Worm (Caenorhabditis elegans) whole organism, L4 larva: Measurements from ENCODE around the gene fip-4.

Experiments
- F37D6.2 ChIP-seq: sonication (generic microtip); optimal IDR thresholded peaks from 2 replicates; lab custom pipeline; 2016; ENCODE audit warnings: mild to moderate bottlenecking, missing genetic modification characterization, missing compliant biosample characterization
- F44E2.7 ChIP-seq: fragments of 200-800 bp; sonication (Bioruptor generic); IDR thresholded peaks from 2 replicates; pipeline ENCODE4 v2.1.2; 2022; ENCODE audit warnings: missing genetic modification characterization, missing compliant biosample characterization
- T20F7.1 ChIP-seq: fragments of 200-800 bp; sonication (Bioruptor generic); optimal IDR thresholded peaks from 2 replicates; lab custom pipeline; 2018; ENCODE audit warnings: mild to moderate bottlenecking, missing genetic modification characterization, missing compliant biosample characterization
- Y105C5A.15 ChIP-seq: fragments of 200-800 bp; sonication (Bioruptor generic); IDR thresholded peaks from 2 replicates; pipeline ENCODE4 v1.3.6; 2022; ENCODE audit warnings: missing genetic modification characterization, missing compliant biosample characterization
- Y48G9A.11 ChIP-seq: fragments of 200-800 bp; sonication (Bioruptor generic); IDR thresholded peaks from 2 replicates; pipeline ENCODE4 v1.3.6; 2022; ENCODE audit warnings: missing genetic modification reagents, missing genetic modification characterization, missing compliant biosample characterization
- ZK546.5 ChIP-seq, 2 experiments: sonication (generic microtip); optimal IDR thresholded peaks; 2 replicates each; lab custom pipeline; 2017; ENCODE audit warnings: missing biosample characterization in 2 of 2, missing genetic modification characterization in 2 of 2
- aha-1 ChIP-seq: fragments of 150-350 bp; peaks from one replicate; lab custom pipeline; 2014; ENCODE audit warnings: missing biosample characterization, missing genetic modification characterization
- aly-2 ChIP-seq: sonication (generic microtip); optimal IDR thresholded peaks from 2 replicates; lab custom pipeline; 2018; ENCODE audit warnings: missing biosample characterization, missing genetic modification characterization
- ceh-44 ChIP-seq: fragments of 200-800 bp; sonication (Bioruptor generic); IDR thresholded peaks from 2 replicates; pipeline ENCODE4 v1.3.6; 2022; ENCODE audit warnings: missing genetic modification reagents, missing genetic modification characterization, missing compliant biosample characterization
- ctbp-1 ChIP-seq: fragments of 200-800 bp; sonication (Bioruptor generic); IDR thresholded peaks from 2 replicates; pipeline ENCODE4 v1.3.6; 2022; ENCODE audit warnings: missing genetic modification reagents, missing genetic modification characterization, missing compliant biosample characterization
- daf-16 ChIP-seq, 3 experiments: sonication (generic microtip); optimal IDR thresholded peaks; 2 replicates each; lab custom pipeline; 2016 to 2017; ENCODE audit warnings: missing genetic modification characterization in 3 of 3, missing genetic modification reagents in 3 of 3, mild to moderate bottlenecking in 2 of 3, missing compliant biosample characterization in 2 of 3, missing biosample characterization in 1 of 3, moderate library complexity in 1 of 3
- daf-19 ChIP-seq: fragments of 200-800 bp; sonication (Bioruptor generic); conservative IDR thresholded peaks from 2 replicates; pipeline ENCODE4 v1.3.6; 2022; ENCODE audit warnings: missing genetic modification characterization, missing compliant biosample characterization
- dmd-6 ChIP-seq: fragments of 200-800 bp; sonication (Bioruptor generic); IDR thresholded peaks from 2 replicates; pipeline ENCODE4 v1.3.6; 2022; ENCODE audit warnings: missing genetic modification reagents, missing genetic modification characterization, missing compliant biosample characterization
- dve-1 ChIP-seq: sonication (generic microtip); optimal IDR thresholded peaks from 2 replicates; lab custom pipeline; 2017; ENCODE audit warnings: antibody characterized with exemption, mild to moderate bottlenecking, missing genetic modification characterization, missing compliant biosample characterization; ENCODE audit not compliant: insufficient read depth
- fkh-10 ChIP-seq: fragments of 150-350 bp; optimal IDR thresholded peaks from 2 replicates; lab custom pipeline; 2014; ENCODE audit warnings: missing biosample characterization, missing genetic modification reagents, missing genetic modification characterization
- fos-1 ChIP-seq: fragments of 150-350 bp; optimal IDR thresholded peaks from 2 replicates; lab custom pipeline; 2014; ENCODE audit warnings: missing biosample characterization, missing genetic modification characterization
- hlh-11 ChIP-seq: fragments of 200-800 bp; sonication (Bioruptor generic); optimal IDR thresholded peaks from 2 replicates; lab custom pipeline; 2018; ENCODE audit warnings: mild to moderate bottlenecking, missing genetic modification characterization, missing compliant biosample characterization
- hlh-30 ChIP-seq: sonication (generic microtip); optimal IDR thresholded peaks from 2 replicates; lab custom pipeline; 2017; ENCODE audit warnings: antibody characterized with exemption, mild to moderate bottlenecking, missing genetic modification characterization, missing compliant biosample characterization; ENCODE audit not compliant: insufficient read depth
- hmg-1.1 ChIP-seq: fragments of 200-800 bp; sonication (Bioruptor generic); IDR thresholded peaks from 2 replicates; pipeline ENCODE4 v1.3.6; 2022; ENCODE audit warnings: missing genetic modification reagents, missing genetic modification characterization, missing compliant biosample characterization
- lin-38 ChIP-seq: fragments of 200-800 bp; sonication (Bioruptor generic); IDR thresholded peaks from 2 replicates; pipeline ENCODE4 v1.3.6; 2022; ENCODE audit warnings: missing genetic modification reagents, missing genetic modification characterization, missing compliant biosample characterization
- lir-3 ChIP-seq: sonication (generic microtip); optimal IDR thresholded peaks from 2 replicates; lab custom pipeline; 2016; ENCODE audit warnings: mild to moderate bottlenecking, missing genetic modification characterization, missing compliant biosample characterization
- lsy-2 ChIP-seq, 2 experiments: fragments of 150-350 bp in 1 of 2; sonication (generic microtip) in 1 of 2; optimal IDR thresholded peaks; 2 replicates each; lab custom pipeline; 2014 to 2017; ENCODE audit warnings: missing biosample characterization in 2 of 2, missing genetic modification characterization in 2 of 2
- mxl-2 ChIP-seq: fragments of 200-800 bp; sonication (Bioruptor generic); conservative IDR thresholded peaks from 2 replicates; pipeline ENCODE4 v1.3.6; 2022; ENCODE audit warnings: missing genetic modification reagents, missing genetic modification characterization, missing compliant biosample characterization
- nhr-10 ChIP-seq: fragments of 150-350 bp; optimal IDR thresholded peaks from 2 replicates; lab custom pipeline; 2014; ENCODE audit warnings: missing biosample characterization, missing genetic modification characterization
- nhr-11 ChIP-seq: fragments of 150-350 bp; optimal IDR thresholded peaks from 2 replicates; lab custom pipeline; 2014; ENCODE audit warnings: missing biosample characterization, missing genetic modification characterization
- nhr-28 ChIP-seq: fragments of 150-350 bp; optimal IDR thresholded peaks from 2 replicates; lab custom pipeline; 2014; ENCODE audit warnings: missing biosample characterization, missing genetic modification characterization
- nhr-48 ChIP-seq: sonication (generic microtip); optimal IDR thresholded peaks from 2 replicates; lab custom pipeline; 2016; ENCODE audit warnings: mild to moderate bottlenecking, missing genetic modification characterization, missing compliant biosample characterization
- nhr-76 ChIP-seq: fragments of 150-350 bp; optimal IDR thresholded peaks from 2 replicates; lab custom pipeline; 2014; ENCODE audit warnings: missing biosample characterization, missing genetic modification characterization
- pqm-1 ChIP-seq: sonication (generic microtip); optimal IDR thresholded peaks from 2 replicates; lab custom pipeline; 2017; ENCODE audit warnings: missing biosample characterization, missing genetic modification characterization
- set-16 ChIP-seq: fragments of 200-800 bp; sonication (Bioruptor generic); IDR thresholded peaks from 2 replicates; pipeline ENCODE4 v1.3.6; 2022; ENCODE audit warnings: missing genetic modification reagents, missing genetic modification characterization, missing compliant biosample characterization
- snpc-1.2 ChIP-seq: fragments of 200-800 bp; sonication (Bioruptor generic); IDR thresholded peaks from 2 replicates; pipeline ENCODE4 v1.3.6; 2022; ENCODE audit warnings: missing genetic modification reagents, missing genetic modification characterization, missing compliant biosample characterization
- tag-97 ChIP-seq: fragments of 200-800 bp; sonication (Bioruptor generic); IDR thresholded peaks from 2 replicates; pipeline ENCODE4 v1.3.6; 2022; ENCODE audit warnings: missing genetic modification characterization, missing compliant biosample characterization
- unc-130 ChIP-seq: sonication (generic microtip); optimal IDR thresholded peaks from 2 replicates; lab custom pipeline; 2016; ENCODE audit warnings: missing genetic modification reagents, missing genetic modification characterization, missing compliant biosample characterization
- unc-62 ChIP-seq, 3 experiments: fragments of 150-350 bp in 1 of 3; sonication (generic microtip); optimal IDR thresholded peaks in 2 of 3; peaks in 1 of 3; 1 replicate in 1 of 3; 2 replicates in 2 of 3; lab custom pipeline; 2014 to 2017; ENCODE audit warnings: missing biosample characterization in 3 of 3, missing genetic modification characterization in 3 of 3, missing genetic modification reagents in 3 of 3, missing genotype in 1 of 3
- vab-7 ChIP-seq: fragments of 200-800 bp; sonication (Bioruptor generic); IDR thresholded peaks from 2 replicates; pipeline ENCODE4 v1.3.6; 2022; ENCODE audit warnings: missing genetic modification reagents, missing genetic modification characterization, missing compliant biosample characterization
- zfp-3 ChIP-seq: fragments of 200-800 bp; sonication (Bioruptor generic); conservative IDR thresholded peaks from 2 replicates; pipeline ENCODE4 v1.3.6; 2022; ENCODE audit warnings: missing genetic modification reagents, missing genetic modification characterization, missing compliant biosample characterization

Gene fip-4

ce11 chrV:8594105-8594964 is 16.7 kb downstream of the fip-4 start, which contains the start of gene tag-196:
TSS of gene tag-196 (plus strand) at chrV:8594914.
- peak in 1 of 2 experiments; percentile 77 for TF ChIP-seq unc-62 (GFP tag; optimal IDR thresholded peaks at IDR 0.05 in 1 of 2; lab: Kevin White, UChicago)
- TF ChIP-seq unc-62 (tag; optimal IDR thresholded peaks at IDR 0.05; lab: Kevin White, UChicago), result no peak
- peak; percentile 89 for TF ChIP-seq aha-1 (tag; lab: Kevin White, UChicago)
- TF ChIP-seq daf-16 (GFP tag; optimal IDR thresholded peaks at IDR 0.05; lab: Kevin White, UChicago), result peak in 1 of 2 experiments; percentile 44
- TF ChIP-seq daf-16 (tag; optimal IDR thresholded peaks at IDR 0.05; lab: Kevin White, UChicago), result no peak
- peak; percentile 92 for TF ChIP-seq hlh-30 (tag; lab: Kevin White, UChicago)
- TF ChIP-seq hmg-1.1, result 0 out of 2 replicates have a peak, but pooled peaks have one; percentile 17
- no peak for TF ChIP-seq Y48G9A.11 (GFP tag; lab: Robert Waterston, UW)
- TF ChIP-seq nhr-11 (tag; lab: Kevin White, UChicago), result peak; percentile 68
- TF ChIP-seq lsy-2 (tag; optimal IDR thresholded peaks at IDR 0.05; lab: Kevin White, UChicago), result peak in 1 of 2 experiments; percentile 14
- TF ChIP-seq mxl-2 (GFP tag; lab: Robert Waterston, UW), result no peak
- peak; percentile 12 for TF ChIP-seq nhr-28
- no peak for TF ChIP-seq ctbp-1 (GFP tag; lab: Robert Waterston, UW)
- no peak for TF ChIP-seq lir-3
- TF ChIP-seq hlh-11 (tag; lab: Kevin White, UChicago), result peak; percentile 70
- TF ChIP-seq, all 104 proteins: peak for 9

ce11 chrV:8592691-8593307 is 18.3 kb downstream of the fip-4 start:
- TF ChIP-seq unc-130 (GFP tag; lab: Kevin White, UChicago) (no peak), daf-19 (no peak), zfp-3 (GFP tag; lab: Robert Waterston, UW) (no peak), fkh-10 (GFP tag; lab: Kevin White, UChicago) (peak; percentile 57)

ce11 chrV:8588079-8588478 is 23.0 kb downstream of the fip-4 start, which contains the start of gene C10B5.3:
TSS of gene C10B5.3 (minus strand) at chrV:8588179.
- TF ChIP-seq unc-62 (GFP tag; optimal IDR thresholded peaks at IDR 0.05 in 1 of 2; lab: Kevin White, UChicago), result peak in 1 of 2 experiments; percentile 72
- TF ChIP-seq unc-62 (tag; optimal IDR thresholded peaks at IDR 0.05; lab: Kevin White, UChicago), result no peak
- no peak for TF ChIP-seq ceh-44
- TF ChIP-seq nhr-10, result no peak
- TF ChIP-seq F44E2.7 (GFP tag; lab: Robert Waterston, UW), result no peak
- TF ChIP-seq nhr-76 (tag; lab: Kevin White, UChicago), result no peak
- TF ChIP-seq Y105C5A.15 (GFP tag; lab: Robert Waterston, UW), result 0 out of 2 replicates have a peak, but pooled peaks have one; percentile 32

ce11 chrV:8586920-8587319 is 24.1 kb downstream of the fip-4 start:
- no peak for TF ChIP-seq hlh-11 (tag; lab: Kevin White, UChicago)
- TF ChIP-seq Y48G9A.11 (GFP tag; lab: Robert Waterston, UW), result no peak
- peak; percentile 36 for TF ChIP-seq nhr-48
- no peak for TF ChIP-seq aly-2
- peak; percentile 58 for TF ChIP-seq dmd-6 (GFP tag; lab: Robert Waterston, UW)
- TF ChIP-seq vab-7 (GFP tag; lab: Robert Waterston, UW), result no peak
- no peak for TF ChIP-seq ZK546.5 (tag; optimal IDR thresholded peaks at IDR 0.05; lab: Kevin White, UChicago)
- TF ChIP-seq F37D6.2, result no peak
- TF ChIP-seq lin-38 (GFP tag; lab: Robert Waterston, UW), result no peak
- TF ChIP-seq dve-1 (tag; lab: Kevin White, UChicago), result peak; percentile 71
- TF ChIP-seq fos-1, result no peak
- no peak for TF ChIP-seq set-16 (GFP tag; lab: Robert Waterston, UW)
- peak; percentile 46 for TF ChIP-seq nhr-28
- TF ChIP-seq T20F7.1, result peak; percentile 24
- no peak for TF ChIP-seq tag-97 (GFP tag; lab: Robert Waterston, UW)
- peak; percentile 26 for TF ChIP-seq pqm-1 (tag; lab: Kevin White, UChicago)
- no peak for TF ChIP-seq snpc-1.2
- no peak for TF ChIP-seq daf-16 (GFP tag; optimal IDR thresholded peaks at IDR 0.05; lab: Kevin White, UChicago)
- peak; percentile 90 for TF ChIP-seq daf-16 (tag; optimal IDR thresholded peaks at IDR 0.05; lab: Kevin White, UChicago)
- TF ChIP-seq lir-3, result no peak
- TF ChIP-seq nhr-76 (tag; lab: Kevin White, UChicago), result no peak
- TF ChIP-seq, all 104 proteins: peak for 7
